Fruit fly (Drosophila melanogaster) whole organism, embryonic: ENCODE data around the gene gw.

Experiments
- Awh ChIP-seq: fragments of 200-800 bp; sonication (Bioruptor generic); IDR thresholded peaks from 2 replicates; pipeline ENCODE4, ENCODE4 v1.3.6; 2022; ENCODE audit warnings: missing biosample characterization, missing genetic modification characterization
- B-H1 ChIP-seq: fragments of 200-800 bp; sonication (Bioruptor generic); IDR thresholded peaks from 3 replicates; pipeline ENCODE4 v1.3.6; 2022; ENCODE audit warnings: missing biosample characterization, missing genetic modification characterization
- Bdp1 ChIP-seq: fragments of 200-800 bp; sonication (Bioruptor generic); optimal IDR thresholded peaks from 3 replicates; lab custom pipeline; 2016; ENCODE audit warnings: missing biosample characterization, missing genetic modification characterization
- CG10462 ChIP-seq: fragments of 200-800 bp; sonication (Bioruptor generic); optimal IDR thresholded peaks from 2 replicates; lab custom pipeline; 2016; ENCODE audit warnings: missing biosample characterization, missing genetic modification characterization
- CG10654 ChIP-seq: fragments of 200-800 bp; sonication (Bioruptor generic); optimal IDR thresholded peaks from 2 replicates; lab custom pipeline; 2016; ENCODE audit warnings: missing biosample characterization, missing genetic modification characterization
- CG11093 ChIP-seq: fragments of 200-800 bp; sonication (Bioruptor generic); IDR thresholded peaks from 3 replicates; pipeline ENCODE4 v1.3.6; 2022; ENCODE audit warnings: missing biosample characterization, missing genetic modification characterization
- CG12744 ChIP-seq: fragments of 200-800 bp; sonication (Bioruptor generic); optimal IDR thresholded peaks from 2 replicates; lab custom pipeline; 2016; ENCODE audit warnings: missing biosample characterization, missing genetic modification characterization
- CG12769 ChIP-seq: fragments of 200-800 bp; sonication (Bioruptor generic); optimal IDR thresholded peaks from 2 replicates; lab custom pipeline; 2019; ENCODE audit warnings: missing biosample characterization, mild to moderate bottlenecking, missing genetic modification characterization, moderate library complexity
- CG14014 ChIP-seq: fragments of 200-800 bp; sonication (Bioruptor generic); IDR thresholded peaks from 2 replicates; pipeline ENCODE4 v1.3.6; 2022; ENCODE audit warnings: missing biosample characterization, missing genetic modification characterization
- CG14667 ChIP-seq: fragments of 200-800 bp; sonication (Bioruptor generic); IDR thresholded peaks from 2 replicates; pipeline ENCODE4 v1.3.6; 2022; ENCODE audit warnings: missing biosample characterization, missing genetic modification characterization
- CG17385 ChIP-seq: fragments of 200-800 bp; sonication (Bioruptor generic); optimal IDR thresholded peaks from 3 replicates; lab custom pipeline; 2018; ENCODE audit warnings: missing biosample characterization, mild to moderate bottlenecking, missing genetic modification characterization
- CG17912 ChIP-seq: fragments of 200-800 bp; sonication (Bioruptor generic); optimal IDR thresholded peaks from 2 replicates; lab custom pipeline; 2018; ENCODE audit warnings: missing biosample characterization, mild to moderate bottlenecking, missing genetic modification characterization
- CG18262 ChIP-seq: fragments of 200-800 bp; optimal IDR thresholded peaks from 3 replicates; lab custom pipeline; 2019; ENCODE audit warnings: missing biosample characterization, mild to moderate bottlenecking, missing genetic modification characterization, moderate library complexity
- CG18619 ChIP-seq: fragments of 200-800 bp; sonication (Bioruptor generic); optimal IDR thresholded peaks from 3 replicates; lab custom pipeline; 2017; ENCODE audit warnings: missing biosample characterization, mild to moderate bottlenecking, missing genetic modification characterization
- CG31441 ChIP-seq: fragments of 200-800 bp; sonication (Bioruptor generic); IDR thresholded peaks from 2 replicates; pipeline ENCODE4 v1.3.6; 2022; ENCODE audit warnings: missing biosample characterization, missing genetic modification characterization
- CG33557 ChIP-seq: fragments of 200-800 bp; sonication (Bioruptor generic); optimal IDR thresholded peaks from 2 replicates; lab custom pipeline; 2019; ENCODE audit warnings: missing biosample characterization, mild to moderate bottlenecking, missing genetic modification characterization, moderate library complexity
- CG4404 ChIP-seq: fragments of 200-800 bp; sonication (Bioruptor generic); IDR thresholded peaks from 2 replicates; pipeline ENCODE4 v1.3.6; 2022; ENCODE audit warnings: missing biosample characterization, missing genetic modification characterization
- CG4820 ChIP-seq: fragments of 200-800 bp; sonication (Bioruptor generic); optimal IDR thresholded peaks from 3 replicates; lab custom pipeline; 2016; ENCODE audit warnings: missing biosample characterization, missing genetic modification characterization
- CG4854 ChIP-seq: fragments of 200-800 bp; sonication (Bioruptor generic); optimal IDR thresholded peaks from 2 replicates; lab custom pipeline; 2016; ENCODE audit warnings: missing biosample characterization, missing genetic modification characterization, inconsistent platforms
- CG8089 ChIP-seq: fragments of 200-800 bp; sonication (Bioruptor generic); optimal IDR thresholded peaks from 3 replicates; lab custom pipeline; 2016; ENCODE audit warnings: missing biosample characterization, missing genetic modification characterization
- CG9817 ChIP-seq: fragments of 200-800 bp; sonication (Bioruptor generic); optimal IDR thresholded peaks from 2 replicates; lab custom pipeline; 2018; ENCODE audit warnings: missing biosample characterization, mild to moderate bottlenecking, missing genetic modification characterization, moderate library complexity
- CHES-1-like ChIP-seq: fragments of 200-800 bp; sonication (Bioruptor generic); optimal IDR thresholded peaks from 2 replicates; lab custom pipeline; 2016; ENCODE audit warnings: missing biosample characterization, missing genetic modification characterization
- CrebB ChIP-seq: fragments of 200-800 bp; sonication (Bioruptor generic); optimal IDR thresholded peaks from 3 replicates; lab custom pipeline; 2018; ENCODE audit warnings: missing biosample characterization, mild to moderate bottlenecking, missing genetic modification characterization
- Dbx ChIP-seq: fragments of 200-800 bp; sonication (Bioruptor generic); IDR thresholded peaks from 3 replicates; pipeline ENCODE4 v1.3.6; 2022; ENCODE audit warnings: missing biosample characterization, missing genetic modification characterization
- Deaf1 ChIP-seq: fragments of 200-800 bp; optimal IDR thresholded peaks from 3 replicates; lab custom pipeline; 2019; ENCODE audit warnings: missing biosample characterization, mild to moderate bottlenecking, missing genetic modification characterization, moderate library complexity
- Drgx ChIP-seq: fragments of 200-800 bp; sonication (Bioruptor generic); IDR thresholded peaks from 2 replicates; pipeline ENCODE4 v1.3.6; 2022; ENCODE audit warnings: missing biosample characterization, missing genetic modification characterization
- E2f2 ChIP-seq: fragments of 200-800 bp; sonication (Bioruptor generic); IDR thresholded peaks from 2 replicates; pipeline ENCODE4 v1.3.6; 2022; ENCODE audit warnings: missing biosample characterization, missing genetic modification characterization
- HLHmδ ChIP-seq: fragments of 200-800 bp; sonication (Bioruptor generic); optimal IDR thresholded peaks from 2 replicates; lab custom pipeline; 2018; ENCODE audit warnings: missing biosample characterization, mild to moderate bottlenecking, missing genetic modification characterization, moderate library complexity
- Hand ChIP-seq: fragments of 200-800 bp; sonication (Bioruptor generic); optimal IDR thresholded peaks from 2 replicates; lab custom pipeline; 2017; ENCODE audit warnings: mild to moderate bottlenecking, missing biosample characterization, missing genetic modification reagents, missing genetic modification characterization
- HmgD ChIP-seq: fragments of 200-800 bp; sonication (Bioruptor generic); optimal IDR thresholded peaks from 3 replicates; lab custom pipeline; 2016; ENCODE audit warnings: missing biosample characterization, missing genetic modification characterization
- Max ChIP-seq: fragments of 200-800 bp; sonication (Bioruptor generic); optimal IDR thresholded peaks from 2 replicates; lab custom pipeline; 2016; ENCODE audit warnings: missing biosample characterization, mild to moderate bottlenecking, missing genetic modification characterization
- Myb ChIP-seq: fragments of 200-800 bp; sonication (Bioruptor generic); optimal IDR thresholded peaks from 2 replicates; lab custom pipeline; 2016; ENCODE audit warnings: missing biosample characterization, missing genetic modification characterization
- NC2α ChIP-seq: fragments of 200-800 bp; sonication (Bioruptor generic); optimal IDR thresholded peaks from 2 replicates; lab custom pipeline; 2016; ENCODE audit warnings: missing biosample characterization, missing genetic modification characterization
- Stat92E ChIP-seq, 3 experiments: fragments of >200 bp in 2 of 3; fragments of 200-800 bp in 1 of 3; sonication (Bioruptor generic) in 1 of 3; optimal IDR thresholded peaks; 2 replicates each; lab custom pipeline; 2017 to 2019; ENCODE audit warnings: missing biosample characterization in 3 of 3, missing genetic modification characterization in 3 of 3, mild to moderate bottlenecking in 1 of 3, moderate library complexity in 1 of 3
- Xbp1 ChIP-seq: fragments of 200-800 bp; sonication (Bioruptor generic); optimal IDR thresholded peaks from 3 replicates; lab custom pipeline; 2016; ENCODE audit warnings: missing biosample characterization, mild to moderate bottlenecking, missing genetic modification characterization
- dpn ChIP-seq, 2 experiments: fragments of 200-800 bp; sonication (Bioruptor generic); optimal IDR thresholded peaks; 3 replicates each; lab custom pipeline; 2016; ENCODE audit warnings: missing biosample characterization in 2 of 2, missing genetic modification characterization in 2 of 2
- fd64A ChIP-seq: fragments of 200-800 bp; sonication (Bioruptor generic); optimal IDR thresholded peaks from 3 replicates; lab custom pipeline; 2018; ENCODE audit warnings: missing biosample characterization, mild to moderate bottlenecking, missing genetic modification characterization
- grau ChIP-seq: fragments of 200-800 bp; optimal IDR thresholded peaks from 3 replicates; lab custom pipeline; 2019; ENCODE audit warnings: missing biosample characterization, mild to moderate bottlenecking, missing genetic modification characterization, moderate library complexity
- her ChIP-seq: fragments of 200-800 bp; sonication (Bioruptor generic); optimal IDR thresholded peaks from 2 replicates; lab custom pipeline; 2016; ENCODE audit warnings: missing biosample characterization, missing genetic modification characterization
- jumu ChIP-seq: fragments of 200-800 bp; sonication (Bioruptor generic); optimal IDR thresholded peaks from 3 replicates; lab custom pipeline; 2016; ENCODE audit warnings: missing biosample characterization, missing genetic modification characterization
- pita ChIP-seq: fragments of 200-800 bp; sonication (Bioruptor generic); optimal IDR thresholded peaks from 2 replicates; lab custom pipeline; 2017; ENCODE audit warnings: missing biosample characterization, mild to moderate bottlenecking, missing genetic modification characterization
- pum ChIP-seq: fragments of 200-800 bp; sonication (Bioruptor generic); optimal IDR thresholded peaks from 2 replicates; lab custom pipeline; 2016; ENCODE audit warnings: missing biosample characterization, missing genetic modification characterization
- sim ChIP-seq: fragments of 200-800 bp; sonication (Bioruptor generic); IDR thresholded peaks from 2 replicates; pipeline ENCODE4 v1.3.6; 2022; ENCODE audit warnings: missing biosample characterization, missing genetic modification characterization
- slp2 ChIP-seq: fragments of 200-800 bp; sonication (Bioruptor generic); optimal IDR thresholded peaks from 2 replicates; lab custom pipeline; 2016; ENCODE audit warnings: missing biosample characterization, missing genetic modification characterization
- stwl ChIP-seq: fragments of 200-800 bp; sonication (Bioruptor generic); optimal IDR thresholded peaks from 3 replicates; lab custom pipeline; 2018; ENCODE audit warnings: missing biosample characterization, mild to moderate bottlenecking, missing genetic modification characterization, moderate library complexity
- trem ChIP-seq: fragments of 200-800 bp; optimal IDR thresholded peaks from 3 replicates; lab custom pipeline; 2019; ENCODE audit warnings: missing biosample characterization, mild to moderate bottlenecking, missing genetic modification characterization, moderate library complexity
- ttk ChIP-seq: fragments of 200-800 bp; sonication (Bioruptor generic); IDR thresholded peaks from 2 replicates; pipeline ENCODE4 v2.1.2; 2022; ENCODE audit warnings: missing biosample characterization, missing genetic modification characterization
- twi ChIP-seq: fragments of 200-800 bp; optimal IDR thresholded peaks from 2 replicates; lab custom pipeline; 2019; ENCODE audit warnings: missing biosample characterization, mild to moderate bottlenecking, missing genetic modification characterization, moderate library complexity
- wek ChIP-seq: fragments of 200-800 bp; sonication (Bioruptor generic); optimal IDR thresholded peaks from 3 replicates; lab custom pipeline; 2018; ENCODE audit warnings: missing biosample characterization, mild to moderate bottlenecking, missing genetic modification characterization, moderate library complexity
- wor ChIP-seq: fragments of 200-800 bp; sonication (Bioruptor generic); IDR thresholded peaks from 2 replicates; pipeline ENCODE4 v1.3.6; 2022; ENCODE audit warnings: missing biosample characterization, missing genetic modification characterization
- yki ChIP-seq: fragments of >200 bp; optimal IDR thresholded peaks from 3 replicates; lab custom pipeline; 2018
- zfh2 ChIP-seq: fragments of 200-800 bp; sonication (Bioruptor generic); optimal IDR thresholded peaks from 2 replicates; lab custom pipeline; 2016; ENCODE audit warnings: missing biosample characterization, missing genetic modification characterization

gw gene

DNA sequence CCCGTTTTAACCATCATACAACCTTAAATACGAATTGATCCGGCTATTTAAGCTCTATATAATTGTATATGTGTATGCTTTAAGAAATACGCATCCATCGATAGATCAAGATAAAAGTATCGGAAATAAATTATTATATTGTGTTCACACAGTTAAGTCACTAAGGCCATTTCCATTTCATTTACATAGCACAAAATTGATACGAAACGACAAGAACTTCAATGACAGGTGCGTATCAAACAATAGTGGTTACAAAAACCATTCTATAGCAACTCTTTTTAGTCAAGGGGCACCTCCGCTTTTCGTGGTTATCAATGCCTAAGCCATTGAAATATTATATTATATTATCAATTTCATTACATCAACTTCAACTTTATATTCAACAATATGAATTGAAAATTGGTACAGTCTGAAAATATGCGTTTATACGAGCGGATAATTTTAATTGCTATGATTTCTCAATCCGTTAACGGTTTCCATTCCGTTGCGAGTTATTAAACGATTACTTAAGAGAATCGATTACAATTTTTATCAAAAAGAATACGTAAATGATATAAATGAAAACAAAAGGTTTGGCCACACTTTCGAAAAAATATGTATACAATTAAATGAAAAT lies 2.8 kb upstream of the gw start, which contains the start of the genes CG46466 and Slip1 (continued):
- TF ChIP-seq B-H1 (GFP tag; lab: Robert Waterston, UW) (no peak), Hand (GFP tag; lab: Kevin White, UChicago) (no peak), zfh2 (peak; percentile 13), wor (GFP tag; lab: Robert Waterston, UW) (no peak), Awh (GFP tag; lab: Robert Waterston, UW) (no peak), E2f2 (GFP tag; lab: Robert Waterston, UW) (no peak), CG4854 (GFP tag; lab: Kevin White, UChicago) (no peak), Bdp1 (no peak), CG14667 (GFP tag; lab: Robert Waterston, UW) (no peak), CG17912 (GFP tag; lab: Kevin White, UChicago) (no peak), pita (GFP tag; lab: Kevin White, UChicago) (no peak), wek (GFP tag; lab: Kevin White, UChicago) (no peak), Xbp1 (GFP tag; lab: Kevin White, UChicago) (peak; percentile 28), Max (GFP tag; lab: Kevin White, UChicago) (no peak), her (GFP tag; lab: Kevin White, UChicago) (no peak), CG14014 (GFP tag; lab: Robert Waterston, UW) (no peak), HLHmδ (no peak), CG4820 (GFP tag; lab: Kevin White, UChicago) (peak; percentile 37), Myb (GFP tag; lab: Kevin White, UChicago) (no peak), CrebB (tag; lab: Kevin White, UChicago) (no peak), dpn (GFP tag; optimal IDR thresholded peaks at IDR 0.05; lab: Kevin White, UChicago) (peak in 1 of 2 experiments; percentile 18), CG10654 (GFP tag; lab: Kevin White, UChicago) (no peak), pum (GFP tag; lab: Kevin White, UChicago) (no peak), trem (no peak), jumu (GFP tag; lab: Kevin White, UChicago) (no peak), CG12769 (tag; lab: Kevin White, UChicago) (no peak), CG4404 (no peak), grau (tag; lab: Kevin White, UChicago) (no peak), NC2α (GFP tag; lab: Kevin White, UChicago) (no peak), Drgx (GFP tag; lab: Robert Waterston, UW) (no peak), CHES-1-like (GFP tag; lab: Kevin White, UChicago) (no peak), stwl (tag; lab: Kevin White, UChicago) (no peak), yki (no peak), CG8089 (no peak), CG18619 (no peak), slp2 (no peak), ttk (GFP tag; lab: Robert Waterston, UW) (no peak), twi (tag; lab: Kevin White, UChicago) (peak; percentile 36), CG9817 (tag; lab: Kevin White, UChicago) (no peak), CG18262 (peak; percentile 32), Stat92E (GFP tag; optimal IDR thresholded peaks at IDR 0.05; lab: Kevin White, UChicago) (no peak), CG31441 (GFP tag; lab: Robert Waterston, UW) (no peak), Dbx (no peak), CG33557 (GFP tag; lab: Kevin White, UChicago) (peak; percentile 29), CG12744 (GFP tag; lab: Kevin White, UChicago) (no peak), HmgD (GFP tag; lab: Kevin White, UChicago) (no peak), fd64A (GFP tag; lab: Kevin White, UChicago) (no peak), CG11093 (GFP tag; lab: Robert Waterston, UW) (no peak), sim (GFP tag; lab: Robert Waterston, UW) (no peak), CG10462 (GFP tag; lab: Kevin White, UChicago) (no peak), CG17385 (GFP tag; lab: Kevin White, UChicago) (no peak), Deaf1 (tag; lab: Kevin White, UChicago) (no peak)
